Worm (Caenorhabditis elegans) whole organism, midembryonic: ENCODE measurements around the gene glrx-21.

ENCODE experiments used
- flt-1 ChIP-seq: fragments of 200-800 bp; sonication (Bioruptor generic); IDR thresholded peaks from 2 replicates; pipeline ENCODE4 v1.3.6; 2022; ENCODE audit warnings: missing genetic modification characterization, missing compliant biosample characterization
- ref-1 ChIP-seq: fragments of 200-800 bp; sonication (Bioruptor generic); conservative IDR thresholded peaks from 2 replicates; pipeline ENCODE4 v1.3.6; 2022; ENCODE audit warnings: missing genetic modification reagents, missing genetic modification characterization, missing compliant biosample characterization
- ztf-23 ChIP-seq: fragments of 200-800 bp; sonication (Bioruptor generic); IDR thresholded peaks from 2 replicates; pipeline ENCODE4 v1.3.6; 2022; ENCODE audit warnings: missing genetic modification reagents, missing genetic modification characterization, missing compliant biosample characterization

ce11 chrIII:5304044-5304443, 41.9 kb downstream of the glrx-21 start:
- TF ChIP-seq ztf-23 (GFP tag; lab: Robert Waterston, UW) (no peak), flt-1 (no peak), ref-1 (GFP tag; lab: Robert Waterston, UW) (no peak)
